Fruit fly (Drosophila melanogaster): ENCODE data around the gene CG32189.

DNA sequence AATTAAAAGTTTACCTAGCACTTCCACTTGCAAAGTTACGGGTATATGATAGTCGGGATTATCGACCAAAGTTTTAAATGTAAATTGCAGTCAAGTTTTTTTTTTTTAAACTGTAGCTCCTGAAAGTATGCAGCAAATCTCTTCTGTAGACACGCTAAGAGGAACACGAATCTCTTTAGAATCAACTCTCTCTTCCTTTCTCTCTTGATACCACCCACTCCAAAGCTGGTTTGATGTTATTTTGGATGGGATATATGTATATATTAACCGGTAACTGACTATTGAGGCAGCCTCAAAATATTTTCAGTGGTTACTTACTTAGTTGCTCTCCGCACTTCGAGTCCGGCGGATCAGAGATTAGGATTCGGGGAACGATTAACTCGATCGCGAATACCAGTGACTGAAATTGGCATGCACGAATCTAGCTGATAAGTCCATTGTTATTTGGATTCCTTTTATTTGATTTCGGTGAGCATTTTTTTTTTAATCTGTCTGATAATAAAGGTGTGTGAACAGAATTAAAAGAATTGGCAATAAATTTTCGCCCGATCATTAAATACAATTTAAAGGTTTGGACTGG, 43.9 kb upstream of the CG32189 start, which contains the start of gene CG7408:
- TF ChIP-seq psq (optimal IDR thresholded peaks at IDR 0.05) (no peak), h (optimal IDR thresholded peaks at IDR 0.05) (no peak)
